Fruit fly (Drosophila melanogaster) whole organism, embryonic: ENCODE data around the gene Vti1b.

ENCODE experiments used
- ATbp ChIP-seq: fragments of 200-800 bp; sonication (Bioruptor generic); optimal IDR thresholded peaks from 2 replicates; lab custom pipeline; 2017; ENCODE audit warnings: missing biosample characterization, mild to moderate bottlenecking, missing genetic modification characterization, missing genetic modification reagents
- Ada2b ChIP-seq: fragments of 200-800 bp; sonication (Bioruptor generic); IDR thresholded peaks from 2 replicates; pipeline ENCODE4 v1.3.6; 2022; ENCODE audit warnings: missing biosample characterization, missing genetic modification characterization
- Blimp-1 ChIP-seq: fragments of 200-800 bp; sonication (Bioruptor generic); optimal IDR thresholded peaks from 3 replicates; lab custom pipeline; 2018; ENCODE audit warnings: missing biosample characterization, missing genetic modification characterization, mild to moderate bottlenecking, moderate library complexity, missing genetic modification reagents
- Bteb2 ChIP-seq: fragments of 200-800 bp; sonication (Bioruptor generic); optimal IDR thresholded peaks from 2 replicates; lab custom pipeline; 2016; ENCODE audit warnings: missing biosample characterization, missing genetic modification characterization
- CG10274 ChIP-seq: fragments of 200-800 bp; sonication (Bioruptor generic); optimal IDR thresholded peaks from 3 replicates; lab custom pipeline; 2017; ENCODE audit warnings: missing biosample characterization, mild to moderate bottlenecking, missing genetic modification characterization
- CG10431 ChIP-seq: fragments of 200-800 bp; sonication (Bioruptor generic); optimal IDR thresholded peaks from 3 replicates; lab custom pipeline; 2018; ENCODE audit warnings: missing biosample characterization, mild to moderate bottlenecking, missing genetic modification characterization
- CG11398 ChIP-seq: fragments of 200-800 bp; sonication (Bioruptor generic); optimal IDR thresholded peaks from 2 replicates; lab custom pipeline; 2016; ENCODE audit warnings: missing biosample characterization, missing genetic modification characterization
- CG12104 ChIP-seq: fragments of 200-800 bp; sonication (Bioruptor generic); optimal IDR thresholded peaks from 3 replicates; lab custom pipeline; 2016; ENCODE audit warnings: missing biosample characterization, missing genetic modification characterization
- CG12155 ChIP-seq: fragments of 200-800 bp; sonication (Bioruptor generic); optimal IDR thresholded peaks from 3 replicates; lab custom pipeline; 2016; ENCODE audit warnings: missing biosample characterization, missing genetic modification characterization
- CG13287 ChIP-seq: fragments of 200-800 bp; sonication (Bioruptor generic); IDR thresholded peaks from 2 replicates; pipeline ENCODE4 v1.3.6; 2022; ENCODE audit warnings: missing biosample characterization, missing genetic modification characterization; ENCODE audit not compliant: partially characterized antibody
- CG18011 ChIP-seq: fragments of 200-800 bp; sonication (Bioruptor generic); optimal IDR thresholded peaks from 2 replicates; lab custom pipeline; 2017; ENCODE audit warnings: missing biosample characterization, missing genetic modification characterization, mild to moderate bottlenecking, moderate library complexity, missing genotype
- CG18764 ChIP-seq: fragments of 200-800 bp; sonication (Bioruptor generic); optimal IDR thresholded peaks from 3 replicates; lab custom pipeline; 2016; ENCODE audit warnings: missing biosample characterization, missing genetic modification characterization
- CG30020 ChIP-seq: fragments of 200-800 bp; optimal IDR thresholded peaks from 2 replicates; lab custom pipeline; 2019; ENCODE audit warnings: missing biosample characterization, mild to moderate bottlenecking, missing genetic modification characterization, moderate library complexity
- CG31224 ChIP-seq: fragments of 200-800 bp; sonication (Bioruptor generic); IDR thresholded peaks from 2 replicates; pipeline ENCODE4 v1.3.6; 2022; ENCODE audit warnings: missing biosample characterization, missing genetic modification characterization
- CG31365 ChIP-seq: fragments of 200-800 bp; sonication (Bioruptor generic); optimal IDR thresholded peaks from 2 replicates; lab custom pipeline; 2018; ENCODE audit warnings: missing biosample characterization, mild to moderate bottlenecking, missing genetic modification characterization
- CG3407 ChIP-seq: fragments of 200-800 bp; sonication (Bioruptor generic); optimal IDR thresholded peaks from 2 replicates; lab custom pipeline; 2018; ENCODE audit warnings: missing biosample characterization, mild to moderate bottlenecking, missing genetic modification characterization
- CG34224 ChIP-seq: fragments of 200-800 bp; sonication (Bioruptor generic); IDR thresholded peaks from 3 replicates; pipeline ENCODE4 v1.3.6; 2022; ENCODE audit warnings: missing biosample characterization, missing genetic modification characterization; ENCODE audit not compliant: partially characterized antibody
- CG4730 ChIP-seq: fragments of 200-800 bp; sonication (Bioruptor generic); IDR thresholded peaks from 2 replicates; pipeline ENCODE4 v1.3.6; 2022; ENCODE audit warnings: missing biosample characterization, missing genetic modification characterization
- CG4854 ChIP-seq: fragments of 200-800 bp; sonication (Bioruptor generic); optimal IDR thresholded peaks from 2 replicates; lab custom pipeline; 2016; ENCODE audit warnings: missing biosample characterization, missing genetic modification characterization, inconsistent platforms
- CG5180 ChIP-seq: fragments of 200-800 bp; sonication (Bioruptor generic); optimal IDR thresholded peaks from 3 replicates; lab custom pipeline; 2017; ENCODE audit warnings: missing biosample characterization, missing genetic modification characterization, mild to moderate bottlenecking, moderate library complexity, missing genetic modification reagents
- CG6765 ChIP-seq: fragments of 200-800 bp; sonication (Bioruptor generic); optimal IDR thresholded peaks from 3 replicates; lab custom pipeline; 2017; ENCODE audit warnings: missing biosample characterization, mild to moderate bottlenecking, missing genetic modification characterization
- CG6791 ChIP-seq: fragments of 200-800 bp; sonication (Bioruptor generic); IDR thresholded peaks from 3 replicates; pipeline ENCODE4 v1.3.6; 2022; ENCODE audit warnings: missing biosample characterization, missing genetic modification characterization; ENCODE audit not compliant: partially characterized antibody
- CG8089 ChIP-seq: fragments of 200-800 bp; sonication (Bioruptor generic); optimal IDR thresholded peaks from 3 replicates; lab custom pipeline; 2016; ENCODE audit warnings: missing biosample characterization, missing genetic modification characterization
- CG8290 ChIP-seq, 3 experiments: fragments of 200-800 bp; sonication (Bioruptor generic); optimal IDR thresholded peaks; 2 replicates each; lab custom pipeline; 2016 to 2019; ENCODE audit warnings: missing biosample characterization in 3 of 3, missing genetic modification characterization in 3 of 3, mild to moderate bottlenecking in 2 of 3, moderate library complexity in 1 of 3
- CG8478 ChIP-seq: fragments of >200 bp; optimal IDR thresholded peaks from 2 replicates; lab custom pipeline; 2018
- Dek ChIP-seq: fragments of 200-800 bp; sonication (Bioruptor generic); optimal IDR thresholded peaks from 3 replicates; lab custom pipeline; 2019; ENCODE audit warnings: missing biosample characterization, mild to moderate bottlenecking, missing genetic modification characterization, moderate library complexity
- ERR ChIP-seq: fragments of 200-800 bp; sonication (Bioruptor generic); optimal IDR thresholded peaks from 2 replicates; lab custom pipeline; 2016; ENCODE audit warnings: missing biosample characterization, missing genetic modification characterization
- Gsc ChIP-seq: fragments of 200-800 bp; sonication (Bioruptor generic); IDR thresholded peaks from 2 replicates; pipeline ENCODE4 v1.3.6; 2022; ENCODE audit warnings: missing biosample characterization, missing genetic modification characterization
- Max ChIP-seq: fragments of 200-800 bp; sonication (Bioruptor generic); optimal IDR thresholded peaks from 2 replicates; lab custom pipeline; 2016; ENCODE audit warnings: missing biosample characterization, mild to moderate bottlenecking, missing genetic modification characterization
- NC2α ChIP-seq: fragments of 200-800 bp; sonication (Bioruptor generic); optimal IDR thresholded peaks from 2 replicates; lab custom pipeline; 2016; ENCODE audit warnings: missing biosample characterization, missing genetic modification characterization
- Ravus ChIP-seq: fragments of 200-800 bp; sonication (Bioruptor generic); IDR thresholded peaks from 2 replicates; pipeline ENCODE4 v1.3.6; 2022; ENCODE audit warnings: missing biosample characterization, missing genetic modification characterization
- Sox100B ChIP-seq: fragments of 200-800 bp; sonication (Bioruptor generic); optimal IDR thresholded peaks from 3 replicates; lab custom pipeline; 2018; ENCODE audit warnings: missing biosample characterization, mild to moderate bottlenecking, missing genetic modification characterization
- Taf1 ChIP-seq: fragments of 200-800 bp; sonication (Bioruptor generic); IDR thresholded peaks from 2 replicates; pipeline ENCODE4 v1.3.6; 2022; ENCODE audit warnings: missing biosample characterization, missing genetic modification characterization
- Xrp1 ChIP-seq: fragments of 200-800 bp; sonication (Bioruptor generic); IDR thresholded peaks from 2 replicates; pipeline ENCODE4 v1.3.6; 2022; ENCODE audit warnings: missing biosample characterization, missing genetic modification characterization
- ac ChIP-seq: fragments of 200-800 bp; sonication (Bioruptor generic); optimal IDR thresholded peaks from 3 replicates; lab custom pipeline; 2017; ENCODE audit warnings: missing biosample characterization, mild to moderate bottlenecking, missing genetic modification characterization
- az2 ChIP-seq: fragments of 200-800 bp; sonication (Bioruptor generic); optimal IDR thresholded peaks from 3 replicates; lab custom pipeline; 2016; ENCODE audit warnings: missing biosample characterization, missing genetic modification characterization
- chn ChIP-seq: fragments of 200-800 bp; sonication (Bioruptor generic); optimal IDR thresholded peaks from 2 replicates; lab custom pipeline; 2016; ENCODE audit warnings: missing biosample characterization, missing genetic modification characterization
- emc ChIP-seq: fragments of 200-800 bp; sonication (Bioruptor generic); optimal IDR thresholded peaks from 2 replicates; lab custom pipeline; 2016; ENCODE audit warnings: missing biosample characterization, missing genetic modification characterization
- esg ChIP-seq: fragments of 200-800 bp; sonication (Bioruptor generic); conservative IDR thresholded peaks from 2 replicates; pipeline ENCODE4 v1.3.6; 2022; ENCODE audit warnings: missing biosample characterization, missing genetic modification characterization
- ftz-f1 ChIP-seq: fragments of 200-800 bp; sonication (Bioruptor generic); optimal IDR thresholded peaks from 2 replicates; lab custom pipeline; 2016; ENCODE audit warnings: missing biosample characterization, missing genetic modification characterization
- grn ChIP-seq: fragments of 200-800 bp; sonication (Bioruptor generic); optimal IDR thresholded peaks from 3 replicates; lab custom pipeline; 2017; ENCODE audit warnings: missing biosample characterization, missing genetic modification characterization
- gro ChIP-seq: fragments of 200-800 bp; sonication (Bioruptor generic); optimal IDR thresholded peaks from 2 replicates; lab custom pipeline; 2016; ENCODE audit warnings: missing biosample characterization, missing genetic modification characterization
- gsb ChIP-seq: fragments of 200-800 bp; sonication (Bioruptor generic); IDR thresholded peaks from 2 replicates; pipeline ENCODE4 v1.3.6; 2022; ENCODE audit warnings: missing biosample characterization, missing genetic modification characterization
- kni ChIP-seq: fragments of 200-800 bp; sonication (Bioruptor generic); optimal IDR thresholded peaks from 3 replicates; lab custom pipeline; 2017; ENCODE audit warnings: mild to moderate bottlenecking, missing biosample characterization, missing genetic modification reagents, missing genetic modification characterization
- lmd ChIP-seq: fragments of 200-800 bp; sonication (Bioruptor generic); IDR thresholded peaks from 2 replicates; pipeline ENCODE4 v1.3.6; 2022; ENCODE audit warnings: missing biosample characterization, missing genetic modification characterization
- onecut ChIP-seq: fragments of 200-800 bp; sonication (Bioruptor generic); IDR thresholded peaks from 2 replicates; pipeline ENCODE4 v1.3.6; 2022; ENCODE audit warnings: missing biosample characterization, missing genetic modification characterization
- pum ChIP-seq: fragments of 200-800 bp; sonication (Bioruptor generic); optimal IDR thresholded peaks from 2 replicates; lab custom pipeline; 2016; ENCODE audit warnings: missing biosample characterization, missing genetic modification characterization
- ro ChIP-seq: fragments of 200-800 bp; sonication (Bioruptor generic); IDR thresholded peaks from 2 replicates; pipeline ENCODE4 v1.3.6; 2022; ENCODE audit warnings: missing biosample characterization, missing genetic modification characterization
- ssp ChIP-seq: fragments of 200-800 bp; sonication (Bioruptor generic); IDR thresholded peaks from 2 replicates; pipeline ENCODE4 v1.3.6; 2022; ENCODE audit warnings: missing biosample characterization, missing genetic modification characterization
- tap ChIP-seq: fragments of 200-800 bp; optimal IDR thresholded peaks from 3 replicates; lab custom pipeline; 2019; ENCODE audit warnings: missing biosample characterization, mild to moderate bottlenecking, missing genetic modification characterization, moderate library complexity

The Vti1b gene

DNA sequence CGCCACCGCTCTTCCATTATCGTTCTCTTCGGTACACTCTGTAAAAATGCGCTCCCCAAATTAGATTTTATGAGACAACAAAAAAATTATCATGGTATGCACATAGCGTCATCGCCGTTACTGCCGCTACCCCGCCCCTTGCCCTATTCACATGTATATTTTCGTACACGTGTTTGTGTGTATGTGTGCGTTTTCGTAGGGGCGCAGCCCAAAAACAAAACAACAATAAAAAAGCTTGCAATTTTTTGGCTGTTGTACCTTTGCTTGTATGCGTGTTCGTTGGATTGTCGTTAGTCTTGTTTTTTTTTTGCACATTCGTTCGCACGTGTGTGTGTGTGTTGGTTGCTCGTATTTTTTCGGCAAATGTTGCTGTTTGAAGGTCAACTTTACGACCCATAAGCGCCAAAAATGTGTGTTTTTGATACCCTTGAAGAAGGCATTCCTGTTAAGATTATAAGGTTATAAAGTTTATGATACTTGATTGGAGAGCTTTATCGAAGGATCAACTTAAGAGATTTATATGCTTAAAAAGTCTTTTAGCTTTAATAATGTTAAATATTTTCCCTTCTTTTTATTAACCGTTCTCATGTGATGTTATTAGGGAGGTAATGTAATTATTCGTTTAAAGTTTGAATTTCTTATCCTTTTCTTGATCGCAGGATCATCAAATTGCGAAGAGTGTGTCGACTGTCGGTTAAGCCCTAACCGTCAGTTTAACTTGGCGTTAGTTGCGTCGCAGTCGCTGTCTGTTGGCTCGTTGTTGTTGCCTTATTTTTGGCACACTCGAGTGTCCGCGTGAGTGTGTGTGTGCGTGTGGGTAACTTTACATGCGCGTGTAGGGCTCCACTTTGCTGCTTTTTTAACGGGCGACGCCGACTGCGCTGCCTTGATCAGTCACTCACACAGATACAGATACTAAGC is 51.5 kb downstream of the Vti1b start (continued):
- TF ChIP-seq CG11398 = no peak
- TF ChIP-seq Ada2b (GFP tag; lab: Robert Waterston, UW) = no peak
- no peak for TF ChIP-seq grn
- no peak for TF ChIP-seq ac (GFP tag; lab: Kevin White, UChicago)
- TF ChIP-seq emc (GFP tag; lab: Kevin White, UChicago) = no peak
- TF ChIP-seq Taf1 = 0 out of 2 replicates have a peak, but pooled peaks have one; percentile 36
- peak; percentile 51 for TF ChIP-seq gro (GFP tag; lab: Kevin White, UChicago)
- TF ChIP-seq tap (tag; lab: Kevin White, UChicago) = no peak
- no peak for TF ChIP-seq CG3407 (GFP tag; lab: Kevin White, UChicago)
- no peak for TF ChIP-seq CG8478
- no peak for TF ChIP-seq CG13287
- TF ChIP-seq ATbp (GFP tag; lab: Kevin White, UChicago) = no peak
- no peak for TF ChIP-seq CG8089 (GFP tag; lab: Kevin White, UChicago)
- no peak for TF ChIP-seq ERR (GFP tag; lab: Kevin White, UChicago)
- no peak for TF ChIP-seq CG6791
- no peak for TF ChIP-seq CG18764 (GFP tag; lab: Kevin White, UChicago)
- no peak for TF ChIP-seq kni
- TF ChIP-seq CG10431 = no peak
- TF ChIP-seq CG34224 = no peak
- TF ChIP-seq CG4854 (GFP tag; lab: Kevin White, UChicago) = no peak
- no peak for TF ChIP-seq pum
- no peak for TF ChIP-seq Max (GFP tag; lab: Kevin White, UChicago)
- TF ChIP-seq CG12104 = no peak
- TF ChIP-seq CG8290 (GFP tag; optimal IDR thresholded peaks at IDR 0.05; lab: Kevin White, UChicago) = no peak
- TF ChIP-seq CG8290 (tag; optimal IDR thresholded peaks at IDR 0.05; lab: Kevin White, UChicago) = no peak
- no peak for TF ChIP-seq az2 (GFP tag; lab: Kevin White, UChicago)
- TF ChIP-seq Xrp1 (GFP tag; lab: Robert Waterston, UW) = no peak
- no peak; the same call in 1 of the 2 replicates for TF ChIP-seq lmd (GFP tag; lab: Robert Waterston, UW)
- TF ChIP-seq Gsc (GFP tag; lab: Robert Waterston, UW) = no peak
- no peak for TF ChIP-seq ssp (GFP tag; lab: Robert Waterston, UW)
- no peak for TF ChIP-seq CG5180 (GFP tag; lab: Kevin White, UChicago)
- peak; percentile 53 for TF ChIP-seq CG10274 (GFP tag; lab: Kevin White, UChicago)
- no peak for TF ChIP-seq esg (GFP tag; lab: Robert Waterston, UW)
- TF ChIP-seq onecut (GFP tag; lab: Robert Waterston, UW) = no peak
- no peak for TF ChIP-seq CG30020 (tag; lab: Kevin White, UChicago)
- no peak for TF ChIP-seq NC2α (GFP tag; lab: Kevin White, UChicago)
- TF ChIP-seq CG31224 = peak; percentile 43; the same call in 1 of the 2 replicates
- TF ChIP-seq CG12155 (GFP tag; lab: Kevin White, UChicago) = peak; percentile 59
- no peak for TF ChIP-seq CG4730 (GFP tag; lab: Robert Waterston, UW)
- no peak for TF ChIP-seq ro
- peak; percentile 45 for TF ChIP-seq Dek (tag; lab: Kevin White, UChicago)
- TF ChIP-seq CG31365 = no peak
- TF ChIP-seq chn (GFP tag; lab: Kevin White, UChicago) = no peak
- TF ChIP-seq CG18011 (GFP tag; lab: Kevin White, UChicago) = no peak
- no peak for TF ChIP-seq Sox100B (GFP tag; lab: Kevin White, UChicago)
- TF ChIP-seq Blimp-1 (GFP tag; lab: Kevin White, UChicago) = no peak
- no peak for TF ChIP-seq CG6765 (GFP tag; lab: Kevin White, UChicago)
- TF ChIP-seq gsb (GFP tag; lab: Robert Waterston, UW) = no peak
- no peak for TF ChIP-seq Ravus (GFP tag; lab: Robert Waterston, UW)
- no peak for TF ChIP-seq ftz-f1
- TF ChIP-seq Bteb2 (GFP tag; lab: Kevin White, UChicago) = no peak
